Fruit fly (Drosophila melanogaster) Kc167 (cell line): ENCODE measurements around the gene CG4991.

Experiments used
- Myc ChIP-seq: fragments of >200 bp; optimal IDR thresholded peaks from 2 replicates; lab custom pipeline; 2017; ENCODE audit warnings: missing external identifiers
- Sin3A ChIP-seq: fragments of >200 bp; optimal IDR thresholded peaks from 2 replicates; lab custom pipeline; 2018; ENCODE audit warnings: missing external identifiers
- h ChIP-seq: fragments of >200 bp; optimal IDR thresholded peaks from 3 replicates; lab custom pipeline; 2018; ENCODE audit warnings: missing external identifiers
- insv ChIP-seq: fragments of >200 bp; optimal IDR thresholded peaks from 3 replicates; lab custom pipeline; 2018; ENCODE audit warnings: missing external identifiers
- psq ChIP-seq: fragments of >200 bp; optimal IDR thresholded peaks from 2 replicates; lab custom pipeline; 2017; ENCODE audit warnings: missing external identifiers
- ttk ChIP-seq: sonication (Bioruptor generic); optimal IDR thresholded peaks from 2 replicates; lab custom pipeline; 2017; ENCODE audit warnings: missing external identifiers

The CG4991 gene

dm6 chrX:17090585-17090984 lies 1.1 kb upstream of the CG4991 start:
- TF ChIP-seq psq (lab: Kevin White, UChicago) (no peak), h (lab: Kevin White, UChicago) (no peak), ttk (lab: Kevin White, UChicago) (no peak), insv (lab: Kevin White, UChicago) (no peak), Sin3A (lab: Kevin White, UChicago) (no peak), Myc (lab: Kevin White, UChicago) (no peak)

- TF ChIP-seq insv (lab: Kevin White, UChicago) (no peak), psq (lab: Kevin White, UChicago) (no peak), h (lab: Kevin White, UChicago) (no peak), Sin3A (lab: Kevin White, UChicago) (no peak), Myc (lab: Kevin White, UChicago) (no peak), ttk (lab: Kevin White, UChicago) (no peak)
Observed at dm6 chrX:17093431-17093830, 1.8 kb downstream of the CG4991 start.

DNA sequence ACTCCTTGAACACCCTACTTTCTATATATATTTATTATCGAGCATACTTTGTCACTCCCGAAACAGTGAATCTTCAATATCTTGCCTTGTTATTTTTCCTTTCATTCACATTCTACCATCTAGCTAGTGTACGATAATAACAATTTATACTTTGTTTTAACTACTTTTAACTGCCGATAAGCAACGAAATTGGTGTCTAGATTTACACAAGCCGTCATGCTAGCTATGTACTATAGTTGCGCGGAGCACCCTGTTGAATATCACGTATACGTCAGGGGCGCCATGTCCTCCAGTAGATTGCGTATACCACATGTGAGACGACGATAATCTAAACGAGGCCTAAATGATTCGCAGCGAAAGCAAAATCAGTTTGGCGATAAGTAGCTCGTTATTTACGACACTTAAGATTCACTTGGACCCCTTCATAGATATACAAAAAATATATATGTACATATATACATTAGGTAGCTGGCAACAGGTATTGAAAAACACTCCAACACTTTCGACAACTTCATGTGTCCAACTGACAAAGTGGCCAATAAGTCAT lies 2.3 kb downstream of the CG4991 start:
- TF ChIP-seq Myc (lab: Kevin White, UChicago) (no peak), ttk (lab: Kevin White, UChicago) (no peak), h (lab: Kevin White, UChicago) (no peak), psq (lab: Kevin White, UChicago) (no peak), insv (lab: Kevin White, UChicago) (no peak), Sin3A (lab: Kevin White, UChicago) (no peak)

- TF ChIP-seq ttk (lab: Kevin White, UChicago) (no peak), h (lab: Kevin White, UChicago) (no peak), insv (lab: Kevin White, UChicago) (no peak), Myc (lab: Kevin White, UChicago) (no peak), psq (lab: Kevin White, UChicago) (no peak)
Observed at dm6 chrX:17105707-17106106, 14.1 kb downstream of the CG4991 start, which contains the start of gene Arpc3B. Gene Arpc3B (minus strand): TSS chrX:17105852.

dm6 chrX:17106153-17106700 lies 14.6 kb downstream of the CG4991 start:
- TF ChIP-seq psq (lab: Kevin White, UChicago) (no peak), h (lab: Kevin White, UChicago) (no peak), Myc (lab: Kevin White, UChicago) (no peak), insv (lab: Kevin White, UChicago) (no peak), Sin3A (lab: Kevin White, UChicago) (no peak), ttk (lab: Kevin White, UChicago) (no peak)

- TF ChIP-seq h (lab: Kevin White, UChicago) (no peak), ttk (lab: Kevin White, UChicago) (no peak), Sin3A (lab: Kevin White, UChicago) (no peak), insv (lab: Kevin White, UChicago) (no peak), psq (lab: Kevin White, UChicago) (no peak), Myc (lab: Kevin White, UChicago) (no peak)
Observed at dm6 chrX:17107401-17107916, 15.8 kb downstream of the CG4991 start, which contains the start of gene CG5004. Gene CG5004 (plus strand): TSS chrX:17107582.

DNA sequence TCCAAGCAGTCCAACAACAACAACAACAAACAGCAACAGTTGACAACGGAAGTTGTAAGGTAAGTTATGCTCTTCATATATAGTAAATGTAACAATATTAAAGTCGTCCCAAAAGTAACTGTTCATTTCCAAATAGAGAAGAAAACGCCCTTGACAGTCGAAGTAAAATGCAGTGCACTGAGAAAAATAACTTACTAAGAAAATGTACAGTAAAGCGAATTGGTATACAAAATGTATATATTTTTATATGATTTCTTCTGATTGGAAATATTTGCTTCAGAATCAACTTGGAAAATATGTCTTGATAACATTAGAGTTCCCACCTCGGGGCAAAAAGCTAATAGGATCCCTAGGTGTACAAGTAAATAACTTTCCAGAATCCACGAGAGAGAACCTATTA lies 16.3 kb downstream of the CG4991 start:
- no peak for TF ChIP-seq psq (lab: Kevin White, UChicago)

DNA sequence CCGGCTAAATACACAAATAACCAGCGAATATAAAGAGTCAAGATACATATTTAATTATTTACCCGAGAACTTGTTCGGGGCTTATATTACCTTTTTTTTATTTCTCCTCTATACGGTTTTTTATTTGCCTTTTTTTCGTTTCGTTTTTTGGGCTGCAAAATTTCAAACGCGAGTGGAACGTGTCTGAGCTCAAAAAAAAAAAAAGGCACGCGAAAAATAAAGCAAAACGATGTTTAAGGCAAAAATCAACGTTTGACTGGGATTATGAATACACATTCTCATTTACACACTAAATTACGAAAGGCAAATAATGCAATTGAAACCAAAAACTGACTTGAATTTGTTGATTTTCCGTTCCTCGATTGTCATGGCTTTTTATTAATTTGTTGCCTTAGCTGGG lies 18.0 kb downstream of the CG4991 start:
- TF ChIP-seq psq (lab: Kevin White, UChicago) (no peak), insv (lab: Kevin White, UChicago) (no peak), ttk (lab: Kevin White, UChicago) (no peak), Sin3A (lab: Kevin White, UChicago) (no peak), Myc (lab: Kevin White, UChicago) (no peak), h (lab: Kevin White, UChicago) (no peak)

DNA sequence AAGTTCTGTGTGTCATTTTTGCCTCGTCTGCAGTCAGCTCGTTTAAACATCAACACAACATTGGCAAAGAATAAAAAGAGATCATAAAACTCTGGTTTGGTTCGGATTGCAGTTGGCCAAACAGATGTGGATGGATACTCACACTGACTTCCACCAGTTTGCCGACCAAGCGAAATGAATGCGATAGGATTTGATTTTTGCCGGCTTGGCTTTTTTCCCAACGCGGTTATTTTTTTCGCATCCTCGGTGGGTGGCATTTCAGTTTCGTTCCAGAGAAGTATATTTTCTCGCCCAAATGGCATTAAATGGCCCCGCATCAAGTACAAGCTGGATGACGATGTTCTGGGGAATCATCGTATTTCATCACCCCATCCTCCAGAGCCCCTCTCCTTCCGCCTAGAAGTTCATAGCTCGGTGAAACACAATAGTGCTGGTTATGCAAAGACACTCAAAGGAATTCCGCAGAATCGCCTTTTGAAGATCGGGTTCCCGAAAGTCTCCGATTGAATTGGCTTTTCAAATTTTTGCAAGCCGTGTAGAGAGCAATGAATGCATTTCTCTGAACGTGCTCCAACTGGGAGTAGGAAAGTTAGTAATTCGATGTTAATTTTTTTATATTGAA lies 19.0 kb downstream of the CG4991 start:
- TF ChIP-seq psq (lab: Kevin White, UChicago) (no peak), insv (lab: Kevin White, UChicago) (no peak), ttk (lab: Kevin White, UChicago) (no peak), h (lab: Kevin White, UChicago) (no peak), Sin3A (lab: Kevin White, UChicago) (no peak), Myc (lab: Kevin White, UChicago) (no peak)

dm6 chrX:17111274-17111673 lies 19.6 kb downstream of the CG4991 start:
- TF ChIP-seq Myc (lab: Kevin White, UChicago) (no peak), h (lab: Kevin White, UChicago) (no peak), ttk (lab: Kevin White, UChicago) (no peak), insv (lab: Kevin White, UChicago) (no peak), psq (lab: Kevin White, UChicago) (no peak), Sin3A (lab: Kevin White, UChicago) (no peak)
